Fruit fly (Drosophila melanogaster): ENCODE measurements around the gene Tgs1.

- TF ChIP-seq CG3163 (GFP tag; optimal IDR thresholded peaks at IDR 0.05), result no peak
- TF ChIP-seq CG4424 (GFP tag; optimal IDR thresholded peaks at IDR 0.05), result no peak
- no peak for TF ChIP-seq E2f1 (GFP tag; IDR thresholded peaks at IDR 0.05)
- no peak for TF ChIP-seq psq (GFP tag; optimal IDR thresholded peaks at IDR 0.05)
- no peak for TF ChIP-seq CG10431 (GFP tag; optimal IDR thresholded peaks at IDR 0.05)
- no peak for TF ChIP-seq Xrp1 (GFP tag; IDR thresholded peaks at IDR 0.05)
- TF ChIP-seq CG18262 (tag; optimal IDR thresholded peaks at IDR 0.05), result no peak
Observed at dm6 chr3R:18246041-18246440, 9.3 kb upstream of the Tgs1 start.
